Worm (Caenorhabditis elegans): Measurements from ENCODE around the gene Y54F10BM.3.

- no peak for TF ChIP-seq ztf-29 (GFP tag; IDR thresholded peaks at IDR 0.05)
- no peak for TF ChIP-seq ref-1 (GFP tag; conservative IDR thresholded peaks at IDR 0.05)
- no peak for TF ChIP-seq med-1 (GFP tag; optimal IDR thresholded peaks at IDR 0.05; ENCODE audit: insufficient read depth)
- TF ChIP-seq flt-1 (GFP tag; IDR thresholded peaks at IDR 0.05), result no peak
- TF ChIP-seq cog-1 (tag; optimal IDR thresholded peaks at IDR 0.05), result no peak
- no peak for TF ChIP-seq T22C8.4 (GFP tag; IDR thresholded peaks at IDR 0.05)
- TF ChIP-seq klf-2 (GFP tag; conservative IDR thresholded peaks at IDR 0.05), result no peak
- TF ChIP-seq ztf-23 (GFP tag; IDR thresholded peaks at IDR 0.05), result no peak
- TF ChIP-seq tab-1 (GFP tag; IDR thresholded peaks at IDR 0.05), result no peak
Measured at ce11 chrIII:2329336-2329735, 47.5 kb downstream of the Y54F10BM.3 start, which contains the start of gene Y54F10BM.12.
